Worm (Caenorhabditis elegans) whole organism, midembryonic: ENCODE measurements around the gene mrpl-41.

Experiments
- flt-1 ChIP-seq: fragments of 200-800 bp; sonication (Bioruptor generic); IDR thresholded peaks from 2 replicates; pipeline ENCODE4 v1.3.6; 2022; ENCODE audit warnings: missing genetic modification characterization, missing compliant biosample characterization
- klf-2 ChIP-seq: fragments of 200-800 bp; sonication (Bioruptor generic); conservative IDR thresholded peaks from 2 replicates; pipeline ENCODE4 v1.3.6; 2022; ENCODE audit warnings: missing genetic modification reagents, missing genetic modification characterization, missing compliant biosample characterization
- med-1 ChIP-seq: sonication (generic microtip); optimal IDR thresholded peaks from 2 replicates; lab custom pipeline; 2017; ENCODE audit warnings: missing genetic modification characterization, mild to moderate bottlenecking, missing compliant biosample characterization, antibody characterized with exemption, missing genetic modification reagents; ENCODE audit not compliant: insufficient read depth
- tab-1 ChIP-seq: fragments of 200-800 bp; sonication (Bioruptor generic); IDR thresholded peaks from 2 replicates; pipeline ENCODE4 v1.3.6; 2022; ENCODE audit warnings: missing genetic modification characterization, missing compliant biosample characterization
- ztf-23 ChIP-seq: fragments of 200-800 bp; sonication (Bioruptor generic); IDR thresholded peaks from 2 replicates; pipeline ENCODE4 v1.3.6; 2022; ENCODE audit warnings: missing genetic modification reagents, missing genetic modification characterization, missing compliant biosample characterization

DNA sequence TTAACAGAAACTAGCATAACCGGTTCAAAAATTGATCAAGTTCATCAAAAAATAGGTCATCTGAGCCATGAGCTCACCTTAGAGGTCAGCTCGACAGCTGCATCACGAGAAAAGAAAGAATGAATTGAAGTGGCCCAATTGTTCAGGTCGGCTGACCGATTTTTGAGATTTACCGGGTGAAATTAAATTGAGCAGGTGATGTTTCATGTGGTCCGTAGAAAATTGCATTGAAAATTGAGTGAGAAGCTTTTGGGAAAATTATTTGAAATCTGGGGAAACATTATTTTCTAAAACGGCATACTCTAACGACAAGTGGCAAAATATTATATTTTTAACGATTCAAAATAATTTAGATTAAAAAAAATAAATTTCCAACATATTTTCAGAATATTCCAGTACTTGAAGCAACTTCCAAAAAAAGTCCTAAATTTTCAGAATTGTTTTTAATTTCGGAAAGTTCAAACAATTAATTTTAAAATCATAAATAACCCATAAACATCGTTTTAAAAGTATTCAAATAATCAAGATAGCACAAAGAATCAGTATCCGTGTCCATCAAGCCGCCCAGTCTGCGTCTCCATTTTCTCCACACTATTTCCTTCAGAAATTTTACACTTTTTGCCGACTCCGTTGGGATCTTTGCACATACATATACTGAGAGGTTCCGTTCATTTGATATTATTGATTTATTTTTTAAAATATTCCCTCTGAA is 37.1 kb downstream of the mrpl-41 start, which contains the start of gene sgcb-1:
- TF ChIP-seq ztf-23 (GFP tag; lab: Robert Waterston, UW): no peak
- no peak for TF ChIP-seq klf-2
- no peak for TF ChIP-seq med-1
- no peak for TF ChIP-seq tab-1 (GFP tag; lab: Robert Waterston, UW)
- TF ChIP-seq flt-1 (GFP tag; lab: Robert Waterston, UW): no peak
